Fruit fly (Drosophila melanogaster): ENCODE measurements around the gene CG14218.

Gene CG14218

DNA sequence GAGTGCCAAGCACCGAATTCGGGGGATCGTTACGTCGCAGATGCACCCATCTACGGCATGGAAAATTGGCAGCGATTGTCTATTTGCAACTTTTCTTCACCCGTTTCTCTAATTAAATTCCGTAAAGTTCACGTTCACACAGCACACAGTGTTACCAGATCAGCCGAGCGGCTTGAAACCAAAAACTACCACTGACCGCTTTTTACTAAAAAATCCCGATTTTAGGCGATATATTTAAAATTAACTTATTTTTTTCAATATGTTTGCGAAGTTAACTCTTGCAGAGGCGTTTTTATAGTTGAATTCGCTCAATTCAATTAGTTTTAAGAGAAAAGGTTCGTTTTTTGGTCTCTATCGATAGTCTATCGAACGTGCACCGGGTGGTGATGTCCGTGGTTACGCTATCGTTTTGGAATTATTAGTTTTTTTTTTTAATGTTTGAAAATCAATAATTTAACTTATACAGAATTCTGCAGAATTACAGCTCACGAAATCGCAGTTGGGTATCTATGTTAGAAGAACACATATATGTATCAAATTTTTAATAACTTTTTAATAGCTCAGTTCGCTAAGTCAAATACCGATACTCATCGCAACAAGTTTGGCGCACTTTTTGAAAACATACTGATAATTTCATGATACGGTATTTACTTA lies 2.0 kb downstream of the CG14218 start, which contains the start of gene Tao (continued):
- TF ChIP-seq sima (GFP tag; optimal IDR thresholded peaks at IDR 0.05) (no peak), CG1647 (GFP tag; optimal IDR thresholded peaks at IDR 0.05) (no peak), CG1792 (GFP tag; optimal IDR thresholded peaks at IDR 0.05) (no peak), CG3847 (GFP tag; IDR thresholded peaks at IDR 0.05) (0 out of 2 replicates have a peak, but pooled peaks have one; percentile 19), CG6654 (GFP tag; optimal IDR thresholded peaks at IDR 0.05) (no peak), tio (GFP tag; optimal IDR thresholded peaks at IDR 0.05) (no peak), Oaz (GFP tag; IDR thresholded peaks at IDR 0.05) (no peak), CG32772 (GFP tag; IDR thresholded peaks at IDR 0.05) (no peak), CG15479 (GFP tag; optimal IDR thresholded peaks at IDR 0.05) (no peak), Doc2 (GFP tag; IDR thresholded peaks at IDR 0.05) (no peak), jing (GFP tag; optimal IDR thresholded peaks at IDR 0.05) (no peak), CG6813 (GFP tag; optimal IDR thresholded peaks at IDR 0.05) (no peak), insv (GFP tag; optimal IDR thresholded peaks at IDR 0.05) (no peak), nmo (GFP tag; optimal IDR thresholded peaks at IDR 0.05) (peak; percentile 43), CG17328 (GFP tag; IDR thresholded peaks at IDR 0.05) (no peak), HLH3B (GFP tag; IDR thresholded peaks at IDR 0.05) (no peak), CG8944 (GFP tag; optimal IDR thresholded peaks at IDR 0.05) (no peak), CG42726 (GFP tag; IDR thresholded peaks at IDR 0.05; ENCODE audit: partially characterized antibody) (no peak), pnt (GFP tag; optimal IDR thresholded peaks at IDR 0.05) (no peak), CG1529 (GFP tag; optimal IDR thresholded peaks at IDR 0.05) (no peak), fru (optimal IDR thresholded peaks at IDR 0.05) (no peak), CHES-1-like (GFP tag; optimal IDR thresholded peaks at IDR 0.05) (no peak), CG2199 (GFP tag; IDR thresholded peaks at IDR 0.05) (no peak), fd3F (GFP tag; optimal IDR thresholded peaks at IDR 0.05) (no peak), pita (GFP tag; optimal IDR thresholded peaks at IDR 0.05) (no peak), z (GFP tag; IDR thresholded peaks at IDR 0.05) (no peak), Lhr (GFP tag; optimal IDR thresholded peaks at IDR 0.05) (no peak), CG8089 (GFP tag; optimal IDR thresholded peaks at IDR 0.05) (no peak), emc (GFP tag; optimal IDR thresholded peaks at IDR 0.05) (no peak), Dfd (GFP tag; optimal IDR thresholded peaks at IDR 0.05) (no peak), CG10959 (GFP tag; IDR thresholded peaks at IDR 0.05) (no peak), kay (GFP tag; optimal IDR thresholded peaks at IDR 0.05) (no peak), cas (GFP tag; IDR thresholded peaks at IDR 0.05) (no peak), CG11093 (GFP tag; IDR thresholded peaks at IDR 0.05) (no peak), hbn (GFP tag; IDR thresholded peaks at IDR 0.05; ENCODE audit: partially characterized antibody) (peak; percentile 70), CG8924 (tag; optimal IDR thresholded peaks at IDR 0.05) (no peak), CG10979 (tag; optimal IDR thresholded peaks at IDR 0.05) (no peak), CG18619 (GFP tag; optimal IDR thresholded peaks at IDR 0.05) (no peak), CG15011 (GFP tag; optimal IDR thresholded peaks at IDR 0.05) (no peak), lbe (GFP tag; optimal IDR thresholded peaks at IDR 0.05) (no peak), CG9609 (GFP tag; optimal IDR thresholded peaks at IDR 0.05) (no peak), CG13424 (tag; optimal IDR thresholded peaks at IDR 0.05) (no peak), CG7745 (tag; optimal IDR thresholded peaks at IDR 0.05) (no peak), CG10321 (GFP tag; IDR thresholded peaks at IDR 0.05) (no peak), Ptx1 (GFP tag; IDR thresholded peaks at IDR 0.05) (no peak), CG9876 (GFP tag; optimal IDR thresholded peaks at IDR 0.05) (no peak), CG13624 (GFP tag; optimal IDR thresholded peaks at IDR 0.05) (no peak), pb (GFP tag; optimal IDR thresholded peaks at IDR 0.05) (no peak), mirr (GFP tag; optimal IDR thresholded peaks at IDR 0.05) (no peak), trem (tag; optimal IDR thresholded peaks at IDR 0.05) (peak; percentile 12), CG9437 (GFP tag; optimal IDR thresholded peaks at IDR 0.05) (peak; percentile 21), CG17829 (tag; optimal IDR thresholded peaks at IDR 0.05) (no peak)

Measured in whole organism, embryonic.